Fruit fly (Drosophila melanogaster): ENCODE data around the gene CG13699.

dm6 chr3L:18166977-18167528 lies 4.7 kb upstream of the CG13699 start:
- no peak for TF ChIP-seq CG33017 (tag; optimal IDR thresholded peaks at IDR 0.05)
- no peak for TF ChIP-seq CG5204 (GFP tag; optimal IDR thresholded peaks at IDR 0.05)
- TF ChIP-seq ovo (GFP tag; optimal IDR thresholded peaks at IDR 0.05) = no peak
